Worm (Caenorhabditis elegans) whole organism, early embryonic: Measurements from ENCODE around the gene F36D4.1.

Experiments used
- F13C5.2 ChIP-seq: sonication (generic microtip); optimal IDR thresholded peaks from 2 replicates; lab custom pipeline; 2017; ENCODE audit warnings: mild to moderate bottlenecking, missing genetic modification characterization, inconsistent platforms, missing compliant biosample characterization
- aly-1 ChIP-seq: sonication (generic microtip); optimal IDR thresholded peaks from 2 replicates; lab custom pipeline; 2016; ENCODE audit warnings: missing genetic modification characterization, missing compliant biosample characterization
- ama-1 ChIP-seq: fragments of 150-350 bp; optimal IDR thresholded peaks from 2 replicates; lab custom pipeline; 2014
- ceh-13 ChIP-seq: fragments of 200-800 bp; sonication (Bioruptor generic); optimal IDR thresholded peaks from 2 replicates; lab custom pipeline; 2018; ENCODE audit warnings: mild to moderate bottlenecking, missing genetic modification characterization, missing compliant biosample characterization
- ceh-36 ChIP-seq: sonication (generic microtip); optimal IDR thresholded peaks from 2 replicates; lab custom pipeline; 2016; ENCODE audit warnings: missing genetic modification characterization, inconsistent platforms, missing compliant biosample characterization
- ets-7 ChIP-seq: sonication (generic microtip); optimal IDR thresholded peaks from 2 replicates; lab custom pipeline; 2016; ENCODE audit warnings: missing genotype, missing genetic modification characterization, missing compliant biosample characterization
- flt-1 ChIP-seq: fragments of 200-800 bp; sonication (Bioruptor generic); IDR thresholded peaks from 2 replicates; pipeline ENCODE4 v1.3.6; 2022; ENCODE audit warnings: missing genetic modification characterization, missing compliant biosample characterization
- hnd-1 ChIP-seq: sonication (generic microtip); optimal IDR thresholded peaks from 2 replicates; lab custom pipeline; 2016; ENCODE audit warnings: missing genetic modification characterization, missing compliant biosample characterization
- pes-1 ChIP-seq: fragments of 200-800 bp; sonication (Bioruptor generic); IDR thresholded peaks from 2 replicates; pipeline ENCODE4 v1.3.6; 2022; ENCODE audit warnings: missing genetic modification reagents, missing genetic modification characterization, missing compliant biosample characterization
- scrt-1 ChIP-seq: fragments of 200-800 bp; sonication (Bioruptor generic); IDR thresholded peaks from 2 replicates; pipeline ENCODE4 v1.3.6; 2022; ENCODE audit warnings: missing genetic modification characterization, missing compliant biosample characterization
- sea-1 ChIP-seq: fragments of 200-800 bp; sonication (Bioruptor generic); conservative IDR thresholded peaks from 2 replicates; pipeline ENCODE4 v1.3.6; 2022; ENCODE audit warnings: missing genetic modification characterization, missing compliant biosample characterization
- tbx-11 ChIP-seq: fragments of 200-800 bp; sonication (Bioruptor generic); IDR thresholded peaks from 2 replicates; pipeline ENCODE4 v1.3.6; 2022; ENCODE audit warnings: missing genetic modification characterization, missing compliant biosample characterization
- tbx-37 ChIP-seq: fragments of 200-800 bp; sonication (Bioruptor generic); conservative IDR thresholded peaks from 2 replicates; pipeline ENCODE4 v1.3.6; 2022; ENCODE audit warnings: missing genetic modification reagents, missing genetic modification characterization, missing compliant biosample characterization
- tra-4 ChIP-seq: sonication (generic microtip); optimal IDR thresholded peaks from 2 replicates; lab custom pipeline; 2017; ENCODE audit warnings: missing genetic modification characterization, missing compliant biosample characterization

DNA sequence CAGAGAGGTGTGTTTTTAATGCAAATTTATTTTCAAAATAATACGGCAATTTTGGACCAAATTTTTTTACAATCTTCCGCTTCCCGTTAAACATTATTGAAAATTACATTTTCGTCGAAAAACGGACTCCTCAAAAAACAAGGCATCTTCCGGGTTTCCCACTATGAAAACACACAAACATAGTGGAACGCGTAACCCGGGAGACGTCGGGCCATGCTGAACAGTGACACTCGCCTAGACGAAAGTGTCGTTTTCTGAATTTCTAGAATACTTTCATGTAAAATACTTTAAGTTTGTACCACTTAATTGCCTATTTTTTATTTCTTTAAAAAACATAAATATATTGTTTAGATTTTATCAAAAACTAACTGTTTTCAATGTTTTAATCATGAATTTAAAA lies 24.8 kb upstream of the F36D4.1 start:
- TF ChIP-seq ama-1, result no peak
- TF ChIP-seq pes-1 (GFP tag; lab: Robert Waterston, UW), result no peak
- no peak for TF ChIP-seq ets-7
- TF ChIP-seq sea-1 (GFP tag; lab: Robert Waterston, UW), result no peak
- TF ChIP-seq hnd-1 (tag; lab: Kevin White, UChicago), result no peak
- TF ChIP-seq ceh-36 (tag; lab: Kevin White, UChicago), result no peak
- no peak for TF ChIP-seq aly-1 (tag; lab: Kevin White, UChicago)
- no peak for TF ChIP-seq ceh-13 (GFP tag; lab: Kevin White, UChicago)
- no peak for TF ChIP-seq flt-1 (GFP tag; lab: Robert Waterston, UW)
- no peak for TF ChIP-seq scrt-1 (GFP tag; lab: Robert Waterston, UW)
- TF ChIP-seq tbx-37 (GFP tag; lab: Robert Waterston, UW), result no peak
- no peak for TF ChIP-seq tra-4
- TF ChIP-seq tbx-11 (GFP tag; lab: Robert Waterston, UW), result no peak
- no peak for TF ChIP-seq F13C5.2 (tag; lab: Kevin White, UChicago)
